Worm (Caenorhabditis elegans) whole organism, L3 larva: Measurements from ENCODE around the gene T28B11.1.
A peak's percentile ranks its signal among the peaks of the same experiment; 100 is the strongest.

Experiments
- R02D3.7 ChIP-seq: fragments of 150-350 bp; optimal IDR thresholded peaks from 2 replicates; lab custom pipeline; 2014; ENCODE audit warnings: missing biosample characterization, missing genetic modification characterization
- ZK546.5 ChIP-seq: sonication (generic microtip); optimal IDR thresholded peaks from 2 replicates; lab custom pipeline; 2017; ENCODE audit warnings: missing biosample characterization, missing genetic modification characterization
- aly-2 ChIP-seq: fragments of 150-350 bp; optimal IDR thresholded peaks from 2 replicates; lab custom pipeline; 2014; ENCODE audit warnings: missing biosample characterization, missing genetic modification characterization
- ama-1 ChIP-seq: fragments of 150-350 bp; optimal IDR thresholded peaks from 2 replicates; lab custom pipeline; 2018
- ceh-16 ChIP-seq: sonication (generic microtip); optimal IDR thresholded peaks from 2 replicates; lab custom pipeline; 2017; ENCODE audit warnings: missing biosample characterization, missing genetic modification characterization
- ceh-28 ChIP-seq: fragments of 150-350 bp; optimal IDR thresholded peaks from 2 replicates; lab custom pipeline; 2014; ENCODE audit warnings: missing biosample characterization, missing genetic modification reagents, missing genetic modification characterization
- ceh-82 ChIP-seq: fragments of 150-350 bp; optimal IDR thresholded peaks from 2 replicates; lab custom pipeline; 2014; ENCODE audit warnings: missing biosample characterization, missing genetic modification characterization
- ceh-9 ChIP-seq: sonication (generic microtip); optimal IDR thresholded peaks from 2 replicates; lab custom pipeline; 2018; ENCODE audit warnings: missing biosample characterization, missing genetic modification characterization
- daf-12 ChIP-seq: fragments of 150-350 bp; optimal IDR thresholded peaks from 2 replicates; lab custom pipeline; 2014; ENCODE audit warnings: missing biosample characterization, missing genetic modification reagents, missing genetic modification characterization
- egl-27 ChIP-seq: sonication (generic microtip); optimal IDR thresholded peaks from 4 replicates; lab custom pipeline; 2017; ENCODE audit warnings: missing biosample characterization, missing genetic modification reagents, missing genetic modification characterization
- egl-5 ChIP-seq: fragments of 150-350 bp; optimal IDR thresholded peaks from 2 replicates; lab custom pipeline; 2017; ENCODE audit warnings: missing biosample characterization, missing genetic modification reagents, missing genetic modification characterization, inconsistent platforms
- elt-1 ChIP-seq: fragments of 150-350 bp; optimal IDR thresholded peaks from 2 replicates; lab custom pipeline; 2014; ENCODE audit warnings: missing biosample characterization, missing genetic modification characterization
- elt-2 ChIP-seq: sonication (generic microtip); optimal IDR thresholded peaks from 2 replicates; lab custom pipeline; 2016; ENCODE audit warnings: missing genetic modification reagents, mild to moderate bottlenecking, missing genetic modification characterization, missing compliant biosample characterization
- elt-3 ChIP-seq, 3 experiments: fragments of 150-350 bp in 1 of 3; sonication (generic microtip) in 2 of 3; optimal IDR thresholded peaks; 2 replicates in 2 of 3; 4 replicates in 1 of 3; lab custom pipeline; 2014 to 2017; ENCODE audit warnings: missing biosample characterization in 3 of 3, missing genetic modification characterization in 3 of 3
- eor-1 ChIP-seq, 2 experiments: fragments of 150-350 bp; optimal IDR thresholded peaks; 2 replicates each; lab custom pipeline; 2014 to 2018; ENCODE audit warnings: missing biosample characterization in 2 of 2, missing genetic modification characterization in 2 of 2
- fkh-10 ChIP-seq: sonication (generic microtip); optimal IDR thresholded peaks from 2 replicates; lab custom pipeline; 2017; ENCODE audit warnings: missing biosample characterization, missing genetic modification reagents, missing genetic modification characterization
- fkh-2 ChIP-seq: fragments of 150-350 bp; optimal IDR thresholded peaks from 2 replicates; lab custom pipeline; 2014; ENCODE audit warnings: missing biosample characterization, missing genetic modification reagents, missing genetic modification characterization
- fos-1 ChIP-seq: fragments of 150-350 bp; optimal IDR thresholded peaks from 2 replicates; lab custom pipeline; 2014; ENCODE audit warnings: missing biosample characterization, missing genetic modification characterization
- hmg-11 ChIP-seq: sonication (generic microtip); optimal IDR thresholded peaks from 2 replicates; lab custom pipeline; 2016; ENCODE audit warnings: missing genetic modification characterization, missing compliant biosample characterization
- jun-1 ChIP-seq: fragments of 150-350 bp; optimal IDR thresholded peaks from 2 replicates; lab custom pipeline; 2014; ENCODE audit warnings: missing biosample characterization, missing genetic modification reagents, missing genetic modification characterization
- lin-15B ChIP-seq: fragments of 150-350 bp; optimal IDR thresholded peaks from 2 replicates; lab custom pipeline; 2014; ENCODE audit warnings: missing biosample characterization, missing genetic modification characterization
- lin-39 ChIP-seq: fragments of 150-350 bp; optimal IDR thresholded peaks from 2 replicates; lab custom pipeline; 2018; ENCODE audit warnings: missing biosample characterization, missing genetic modification reagents, missing genetic modification characterization
- lsy-12 ChIP-seq: sonication (generic microtip); optimal IDR thresholded peaks from 2 replicates; lab custom pipeline; 2016; ENCODE audit warnings: mild to moderate bottlenecking, missing genetic modification characterization, missing compliant biosample characterization
- mdl-1 ChIP-seq: fragments of 150-350 bp; optimal IDR thresholded peaks from 2 replicates; lab custom pipeline; 2014; ENCODE audit warnings: missing biosample characterization, missing genetic modification characterization
- mml-1 ChIP-seq: fragments of 150-350 bp; sonication (generic microtip); optimal IDR thresholded peaks from 3 replicates; lab custom pipeline; 2014; ENCODE audit warnings: missing biosample characterization, missing genetic modification characterization
- nfya-1 ChIP-seq: sonication (generic microtip); optimal IDR thresholded peaks from 2 replicates; lab custom pipeline; 2017; ENCODE audit warnings: missing genetic modification characterization, mild to moderate bottlenecking, missing compliant biosample characterization, antibody characterized with exemption, moderate library complexity; ENCODE audit not compliant: insufficient read depth
- nhr-11 ChIP-seq: fragments of 150-350 bp; optimal IDR thresholded peaks from 2 replicates; lab custom pipeline; 2014; ENCODE audit warnings: missing biosample characterization, missing genetic modification characterization
- nhr-12 ChIP-seq: fragments of 150-350 bp; optimal IDR thresholded peaks from 2 replicates; lab custom pipeline; 2014; ENCODE audit warnings: missing biosample characterization, missing genetic modification characterization
- nhr-23 ChIP-seq: fragments of 150-350 bp; optimal IDR thresholded peaks from 2 replicates; lab custom pipeline; 2014; ENCODE audit warnings: missing biosample characterization, missing genetic modification reagents, missing genetic modification characterization
- nhr-237 ChIP-seq: fragments of 150-350 bp; optimal IDR thresholded peaks from 2 replicates; lab custom pipeline; 2014; ENCODE audit warnings: missing biosample characterization, missing genetic modification characterization
- nhr-25 ChIP-seq: sonication (generic microtip); optimal IDR thresholded peaks from 2 replicates; lab custom pipeline; 2017; ENCODE audit warnings: missing biosample characterization, missing genetic modification characterization
- nhr-28 ChIP-seq: fragments of 150-350 bp; optimal IDR thresholded peaks from 2 replicates; lab custom pipeline; 2014; ENCODE audit warnings: missing biosample characterization, missing genetic modification characterization
- nhr-43 ChIP-seq: sonication (generic microtip); optimal IDR thresholded peaks from 2 replicates; lab custom pipeline; 2016; ENCODE audit warnings: mild to moderate bottlenecking, missing genetic modification characterization, missing compliant biosample characterization; ENCODE audit not compliant: poor library complexity, severe bottlenecking
- nhr-67 ChIP-seq: fragments of 150-350 bp; optimal IDR thresholded peaks from 2 replicates; lab custom pipeline; 2014; ENCODE audit warnings: missing biosample characterization, missing genetic modification characterization
- nhr-76 ChIP-seq: fragments of 150-350 bp; sonication (generic microtip); optimal IDR thresholded peaks from 5 replicates; lab custom pipeline; 2014; ENCODE audit warnings: missing biosample characterization, missing genetic modification characterization
- nhr-77 ChIP-seq: fragments of 150-350 bp; optimal IDR thresholded peaks from 2 replicates; lab custom pipeline; 2014; ENCODE audit warnings: missing biosample characterization, missing genetic modification characterization
- pha-4 ChIP-seq: fragments of 150-350 bp; optimal IDR thresholded peaks from 2 replicates; lab custom pipeline; 2014; ENCODE audit warnings: missing biosample characterization, missing genetic modification reagents, missing genetic modification characterization
- pqm-1 ChIP-seq: fragments of 150-350 bp; optimal IDR thresholded peaks from 2 replicates; lab custom pipeline; 2017; ENCODE audit warnings: missing biosample characterization, missing genetic modification characterization, inconsistent platforms
- sea-2 ChIP-seq: fragments of 150-350 bp; sonication (generic microtip); optimal IDR thresholded peaks from 4 replicates; lab custom pipeline; 2014; ENCODE audit warnings: missing biosample characterization, missing genetic modification reagents, missing genetic modification characterization
- skn-1 ChIP-seq: fragments of 150-350 bp; optimal IDR thresholded peaks from 2 replicates; lab custom pipeline; 2014; ENCODE audit warnings: missing biosample characterization, missing genetic modification characterization
- snpc-4 ChIP-seq: fragments of 150-350 bp; optimal IDR thresholded peaks from 2 replicates; lab custom pipeline; 2014; ENCODE audit warnings: missing biosample characterization, missing genetic modification characterization
- tbx-2 ChIP-seq: sonication (generic microtip); optimal IDR thresholded peaks from 2 replicates; lab custom pipeline; 2016; ENCODE audit warnings: mild to moderate bottlenecking, missing genetic modification characterization, missing compliant biosample characterization
- unc-39 ChIP-seq: sonication (generic microtip); optimal IDR thresholded peaks from 4 replicates; lab custom pipeline; 2017; ENCODE audit warnings: missing biosample characterization, missing genetic modification characterization
- unc-62 ChIP-seq: fragments of 150-350 bp; sonication (generic microtip); optimal IDR thresholded peaks from 4 replicates; lab custom pipeline; 2014; ENCODE audit warnings: missing biosample characterization, missing genetic modification reagents, missing genetic modification characterization
- zag-1 ChIP-seq: fragments of 150-350 bp; optimal IDR thresholded peaks from 2 replicates; lab custom pipeline; 2014; ENCODE audit warnings: missing biosample characterization, missing genetic modification characterization
- ztf-11 ChIP-seq: fragments of 150-350 bp; optimal IDR thresholded peaks from 2 replicates; lab custom pipeline; 2014; ENCODE audit warnings: missing biosample characterization, missing genetic modification characterization
- ztf-4 ChIP-seq: fragments of 150-350 bp; optimal IDR thresholded peaks from 2 replicates; lab custom pipeline; 2014; ENCODE audit warnings: missing biosample characterization, missing genetic modification characterization

Gene T28B11.1

ce11 chrV:10720876-10721275 is 11.3 kb downstream of the T28B11.1 start:
- TF ChIP-seq elt-3 (tag; optimal IDR thresholded peaks at IDR 0.05; lab: Kevin White, UChicago): no peak
- TF ChIP-seq fos-1 (tag; lab: Kevin White, UChicago): no peak
- peak; percentile 73 for TF ChIP-seq egl-5 (tag; lab: Kevin White, UChicago)
- peak; percentile 1 for TF ChIP-seq nfya-1 (tag; lab: Kevin White, UChicago)
- no peak for TF ChIP-seq skn-1 (tag; lab: Kevin White, UChicago)
- TF ChIP-seq nhr-25: peak; percentile 31

- TF ChIP-seq nhr-76 (tag; lab: Kevin White, UChicago) (no peak), elt-1 (no peak), elt-3 (tag; optimal IDR thresholded peaks at IDR 0.05; lab: Kevin White, UChicago) (no peak), nhr-25 (no peak), elt-2 (tag; lab: Kevin White, UChicago) (peak; percentile 24), egl-27 (tag; lab: Kevin White, UChicago) (no peak), jun-1 (peak; percentile 5), nhr-43 (peak; percentile 4), lin-39 (tag; lab: Kevin White, UChicago) (peak; percentile 49), fos-1 (tag; lab: Kevin White, UChicago) (no peak), aly-2 (tag; lab: Kevin White, UChicago) (no peak), hmg-11 (no peak)
- TF ChIP-seq, all 47 proteins: peak for 4
Observed at ce11 chrV:10720303-10720847, 11.8 kb downstream of the T28B11.1 start.

ce11 chrV:10719833-10720170 is 12.4 kb downstream of the T28B11.1 start:
- TF ChIP-seq aly-2 (tag; lab: Kevin White, UChicago) (no peak), nhr-77 (tag; lab: Kevin White, UChicago) (no peak), zag-1 (tag; lab: Kevin White, UChicago) (no peak), ama-1 (lab: Kevin White, UChicago) (no peak), mml-1 (tag; lab: Kevin White, UChicago) (peak; percentile 52), egl-5 (tag; lab: Kevin White, UChicago) (peak; percentile 58), pha-4 (peak; percentile 80), nhr-76 (tag; lab: Kevin White, UChicago) (no peak), egl-27 (tag; lab: Kevin White, UChicago) (no peak), ceh-9 (no peak), pqm-1 (tag; lab: Kevin White, UChicago) (peak; percentile 40), daf-12 (no peak), nhr-43 (peak; percentile 77), fos-1 (tag; lab: Kevin White, UChicago) (no peak), ceh-28 (no peak), R02D3.7 (tag; lab: Kevin White, UChicago) (no peak), elt-2 (tag; lab: Kevin White, UChicago) (peak; percentile 70), nfya-1 (tag; lab: Kevin White, UChicago) (peak; percentile 22), elt-1 (no peak), hmg-11 (no peak), skn-1 (tag; lab: Kevin White, UChicago) (peak; percentile 59), nhr-25 (peak; percentile 80), ceh-82 (tag; lab: Kevin White, UChicago) (no peak), unc-39 (tag; lab: Kevin White, UChicago) (no peak), unc-62 (GFP tag; lab: Kevin White, UChicago) (peak; percentile 8), nhr-237 (tag; lab: Kevin White, UChicago) (no peak), nhr-23 (tag; lab: Kevin White, UChicago) (peak; percentile 83), elt-3 (tag; optimal IDR thresholded peaks at IDR 0.05; lab: Kevin White, UChicago) (no peak), nhr-12 (tag; lab: Kevin White, UChicago) (no peak), tbx-2 (tag; lab: Kevin White, UChicago) (no peak), ztf-11 (tag; lab: Kevin White, UChicago) (no peak), snpc-4 (tag; lab: Kevin White, UChicago) (peak; percentile 18), lsy-12 (tag; lab: Kevin White, UChicago) (peak; percentile 22), eor-1 (tag; optimal IDR thresholded peaks at IDR 0.05; lab: Kevin White, UChicago) (no peak), nhr-11 (tag; lab: Kevin White, UChicago) (no peak), fkh-10 (GFP tag; lab: Kevin White, UChicago) (no peak), nhr-67 (tag; lab: Kevin White, UChicago) (no peak), ztf-4 (tag; lab: Kevin White, UChicago) (no peak), ceh-16 (no peak), lin-15B (tag; lab: Kevin White, UChicago) (no peak), jun-1 (peak; percentile 65), lin-39 (tag; lab: Kevin White, UChicago) (peak; percentile 48), ZK546.5 (tag; lab: Kevin White, UChicago) (no peak), mdl-1 (tag; lab: Kevin White, UChicago) (peak; percentile 53), sea-2 (GFP tag; lab: Kevin White, UChicago) (no peak), nhr-28 (tag; lab: Kevin White, UChicago) (no peak), fkh-2 (tag; lab: Kevin White, UChicago) (no peak)
